Fruit fly (Drosophila melanogaster): Measurements from ENCODE around the gene teq.

dm6 chr3L:9136976-9137954 is 62.8 kb downstream of the teq start, which contains the start of the genes Use1 and nwk:
- TF ChIP-seq psq (optimal IDR thresholded peaks at IDR 0.05), result no peak
- no peak for TF ChIP-seq Myc (optimal IDR thresholded peaks at IDR 0.05)
- TF ChIP-seq insv (optimal IDR thresholded peaks at IDR 0.05), result no peak
- TF ChIP-seq Sin3A (optimal IDR thresholded peaks at IDR 0.05), result no peak

Measured in Kc167 (cell line).